Worm (Caenorhabditis elegans) whole organism, L4/young adult: ENCODE data around the gene C08F8.3.

Source experiments
- W03F9.2 ChIP-seq: fragments of 150-350 bp; optimal IDR thresholded peaks from 2 replicates; lab custom pipeline; 2014; ENCODE audit warnings: missing biosample characterization, missing genetic modification characterization
- him-1 ChIP-seq: sonication (generic microtip); optimal IDR thresholded peaks from 2 replicates; lab custom pipeline; 2016; ENCODE audit warnings: missing genotype, missing genetic modification reagents, missing genetic modification characterization, missing compliant biosample characterization

DNA sequence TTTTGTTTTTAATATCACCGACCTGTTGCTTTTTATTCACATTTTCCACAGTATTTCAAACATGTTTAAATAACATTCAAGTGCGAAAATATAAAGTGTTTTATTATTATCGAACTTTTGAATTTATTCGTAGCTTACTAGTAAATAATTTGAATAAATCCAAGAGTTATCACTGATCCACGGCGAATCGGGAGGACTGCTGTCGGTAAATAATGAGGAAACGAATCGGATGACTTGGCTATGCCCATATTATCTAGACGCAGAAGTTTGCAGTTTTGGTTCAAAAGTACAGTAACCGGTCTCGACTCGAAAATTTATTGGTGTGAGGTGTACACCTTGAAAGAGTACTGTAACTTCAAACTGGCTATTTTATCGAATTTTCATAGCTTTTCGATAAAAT is 1.7 kb downstream of the C08F8.3 start:
- TF ChIP-seq W03F9.2 (tag; lab: Kevin White, UChicago), result no peak
- TF ChIP-seq him-1 (tag; lab: Kevin White, UChicago), result no peak
